Worm (Caenorhabditis elegans): ENCODE results near the gene Y37H2A.13.

ce11 chrV:18161228-18161627 lies 18.6 kb downstream of the Y37H2A.13 start, which contains the start of gene C14A6.13:
- TF ChIP-seq ama-1 (optimal IDR thresholded peaks at IDR 0.05) (no peak), hmbx-1 (tag; optimal IDR thresholded peaks at IDR 0.05) (no peak), B0310.2 (tag; optimal IDR thresholded peaks at IDR 0.05) (no peak), flt-1 (GFP tag; IDR thresholded peaks at IDR 0.05) (no peak), sea-1 (GFP tag; conservative IDR thresholded peaks at IDR 0.05) (no peak), hnd-1 (tag; optimal IDR thresholded peaks at IDR 0.05) (no peak), tbx-11 (GFP tag; IDR thresholded peaks at IDR 0.05) (no peak)
